Worm (Caenorhabditis elegans): ENCODE results near the gene prx-13.

The prx-13 gene

ce11 chrII:7289923-7290476 is 38.2 kb upstream of the prx-13 start, which contains the start of gene C30G12.2 (continued):
- TF ChIP-seq daf-8 (GFP tag; IDR thresholded peaks at IDR 0.05) (no peak), aly-2 (tag; optimal IDR thresholded peaks at IDR 0.05) (no peak), nhr-10 (tag; optimal IDR thresholded peaks at IDR 0.05) (no peak), zfp-3 (GFP tag; conservative IDR thresholded peaks at IDR 0.05) (no peak), ZK337.2 (GFP tag; IDR thresholded peaks at IDR 0.05) (no peak), ztf-11 (tag; optimal IDR thresholded peaks at IDR 0.05) (no peak), unc-62 (GFP tag; optimal IDR thresholded peaks at IDR 0.05 in 1 of 2) (peak in 1 of 2 experiments; percentile 75), unc-62 (tag; optimal IDR thresholded peaks at IDR 0.05) (no peak), nhr-42 (GFP tag; IDR thresholded peaks at IDR 0.05) (no peak), F44E2.7 (GFP tag; IDR thresholded peaks at IDR 0.05) (no peak), ceh-32 (tag; optimal IDR thresholded peaks at IDR 0.05; ENCODE audit: poor library complexity) (no peak), fos-1 (tag; optimal IDR thresholded peaks at IDR 0.05) (no peak), mdt-29 (GFP tag; IDR thresholded peaks at IDR 0.05) (0 out of 2 replicates have a peak, but pooled peaks have one; percentile 13), F49E8.2 (tag; optimal IDR thresholded peaks at IDR 0.05; ENCODE audit: borderline replicate concordance) (no peak), hlh-11 (tag; optimal IDR thresholded peaks at IDR 0.05) (peak; percentile 69), snpc-1.2 (GFP tag; IDR thresholded peaks at IDR 0.05) (no peak), attf-4 (tag; optimal IDR thresholded peaks at IDR 0.05) (no peak), php-3 (GFP tag; IDR thresholded peaks at IDR 0.05) (peak; percentile 94), mep-1 (tag; optimal IDR thresholded peaks at IDR 0.05) (no peak), daf-12 (tag; optimal IDR thresholded peaks at IDR 0.05) (no peak), egl-43 (GFP tag; IDR thresholded peaks at IDR 0.05) (no peak), F10B5.3 (tag; optimal IDR thresholded peaks at IDR 0.05) (no peak), lin-29 (GFP tag; IDR thresholded peaks at IDR 0.05) (no peak), dpl-1 (GFP tag; optimal IDR thresholded peaks at IDR 0.05) (no peak), T26A8.4 (GFP tag; IDR thresholded peaks at IDR 0.05) (no peak), ztf-7 (tag; optimal IDR thresholded peaks at IDR 0.05) (no peak), nhr-48 (tag; optimal IDR thresholded peaks at IDR 0.05) (peak; percentile 95), dmd-9 (GFP tag; IDR thresholded peaks at IDR 0.05) (no peak), nhr-25 (tag; optimal IDR thresholded peaks at IDR 0.05; ENCODE audit: borderline replicate concordance, insufficient read depth) (no peak), nhr-11 (tag; optimal IDR thresholded peaks at IDR 0.05) (no peak), spr-1 (tag; optimal IDR thresholded peaks at IDR 0.05) (no peak), nhr-76 (tag; optimal IDR thresholded peaks at IDR 0.05) (no peak), saeg-2 (GFP tag; IDR thresholded peaks at IDR 0.05) (no peak), rbr-2 (tag; optimal IDR thresholded peaks at IDR 0.05) (no peak), lin-13 (GFP tag; optimal IDR thresholded peaks at IDR 0.05) (no peak), lin-15B (tag; optimal IDR thresholded peaks at IDR 0.05) (no peak), aha-1 (tag) (peak; percentile 36), pha-4 (GFP tag; IDR thresholded peaks at IDR 0.05) (no peak), pha-4 (tag; optimal IDR thresholded peaks at IDR 0.05) (no peak), nhr-111 (GFP tag; optimal IDR thresholded peaks at IDR 0.05) (no peak), nhr-28 (tag; optimal IDR thresholded peaks at IDR 0.05) (peak; percentile 58), zip-11 (GFP tag; IDR thresholded peaks at IDR 0.05) (no peak), ceh-20 (GFP tag; IDR thresholded peaks at IDR 0.05) (peak; percentile 88), ceh-44 (GFP tag; IDR thresholded peaks at IDR 0.05) (no peak), dmd-6 (GFP tag; IDR thresholded peaks at IDR 0.05) (peak; percentile 100), mxl-2 (GFP tag; conservative IDR thresholded peaks at IDR 0.05) (no peak), nhr-237 (tag; optimal IDR thresholded peaks at IDR 0.05) (no peak), ZK546.5 (tag; optimal IDR thresholded peaks at IDR 0.05) (no peak), skn-1 (tag; optimal IDR thresholded peaks at IDR 0.05) (no peak), R02D3.7 (tag; optimal IDR thresholded peaks at IDR 0.05) (no peak), egl-27 (tag; optimal IDR thresholded peaks at IDR 0.05) (no peak), jun-1 (tag; optimal IDR thresholded peaks at IDR 0.05) (no peak), hlh-30 (tag; optimal IDR thresholded peaks at IDR 0.05; ENCODE audit: insufficient read depth) (no peak)
